Worm (Caenorhabditis elegans) whole organism, late embryonic: ENCODE measurements around the gene lin-46.

ENCODE experiments used
- F13H6.1 ChIP-seq: sonication (generic microtip); optimal IDR thresholded peaks from 2 replicates; lab custom pipeline; 2016; ENCODE audit warnings: missing genetic modification characterization, missing compliant biosample characterization
- T23F11.4 ChIP-seq: fragments of 200-800 bp; sonication (Bioruptor generic); optimal IDR thresholded peaks from 2 replicates; lab custom pipeline; 2018; ENCODE audit warnings: mild to moderate bottlenecking, missing genetic modification characterization, missing compliant biosample characterization
- ama-1 ChIP-seq: fragments of 150-350 bp; optimal IDR thresholded peaks from 2 replicates; lab custom pipeline; 2014
- ceh-2 ChIP-seq: sonication (generic microtip); optimal IDR thresholded peaks from 2 replicates; lab custom pipeline; 2016; ENCODE audit warnings: missing genotype, missing genetic modification characterization, missing compliant biosample characterization
- dmd-4 ChIP-seq: sonication (generic microtip); optimal IDR thresholded peaks from 2 replicates; lab custom pipeline; 2016; ENCODE audit warnings: borderline replicate concordance, missing genetic modification characterization, missing compliant biosample characterization
- hlh-30 ChIP-seq: sonication (generic microtip); optimal IDR thresholded peaks from 2 replicates; lab custom pipeline; 2017; ENCODE audit warnings: antibody characterized with exemption, missing genetic modification characterization, missing compliant biosample characterization; ENCODE audit not compliant: insufficient read depth
- lin-11 ChIP-seq: fragments of 200-800 bp; sonication (Bioruptor generic); optimal IDR thresholded peaks from 2 replicates; lab custom pipeline; 2018; ENCODE audit warnings: mild to moderate bottlenecking, missing genetic modification characterization, missing compliant biosample characterization
- nhr-11 ChIP-seq: fragments of 150-350 bp; optimal IDR thresholded peaks from 2 replicates; lab custom pipeline; 2014; ENCODE audit warnings: missing biosample characterization, missing genetic modification characterization
- rnt-1 ChIP-seq: sonication (generic microtip); optimal IDR thresholded peaks from 2 replicates; lab custom pipeline; 2016; ENCODE audit warnings: missing genetic modification characterization, missing compliant biosample characterization
- sox-2 ChIP-seq: fragments of 200-800 bp; sonication (Bioruptor generic); IDR thresholded peaks from 2 replicates; pipeline ENCODE4 v1.3.6; 2022; ENCODE audit warnings: missing genetic modification reagents, missing genetic modification characterization, missing compliant biosample characterization
- sox-4 ChIP-seq: sonication (generic microtip); optimal IDR thresholded peaks from 2 replicates; lab custom pipeline; 2017; ENCODE audit warnings: mild to moderate bottlenecking, missing genetic modification characterization, inconsistent platforms, missing compliant biosample characterization

ce11 chrV:12997422-12997821 is 28.8 kb downstream of the lin-46 start, which contains the start of gene far-3:
- TF ChIP-seq sox-4 (tag; lab: Kevin White, UChicago): no peak
- no peak for TF ChIP-seq nhr-11 (tag; lab: Kevin White, UChicago)
- TF ChIP-seq lin-11 (tag; lab: Kevin White, UChicago): no peak
- TF ChIP-seq ama-1 (lab: Kevin White, UChicago): no peak
- no peak for TF ChIP-seq ceh-2 (tag; lab: Kevin White, UChicago)
- TF ChIP-seq dmd-4: no peak
- TF ChIP-seq sox-2 (GFP tag; lab: Robert Waterston, UW): no peak
- TF ChIP-seq hlh-30: no peak
- TF ChIP-seq F13H6.1 (tag; lab: Kevin White, UChicago): no peak
- no peak for TF ChIP-seq T23F11.4
- no peak for TF ChIP-seq rnt-1 (tag; lab: Kevin White, UChicago)
